Fruit fly (Drosophila melanogaster) whole organism, embryonic: ENCODE data around the gene Acp65Aa.

ENCODE experiments used
- Asciz ChIP-seq: fragments of 200-800 bp; sonication (Bioruptor generic); optimal IDR thresholded peaks from 2 replicates; lab custom pipeline; 2017; ENCODE audit warnings: missing biosample characterization, mild to moderate bottlenecking, missing genetic modification characterization, missing genetic modification reagents
- C15 ChIP-seq: fragments of 200-800 bp; sonication (Bioruptor generic); IDR thresholded peaks from 3 replicates; pipeline ENCODE4 v1.3.6; 2022; ENCODE audit warnings: missing biosample characterization, missing genetic modification characterization
- CG11696 ChIP-seq: fragments of 200-800 bp; sonication (Bioruptor generic); IDR thresholded peaks from 2 replicates; pipeline ENCODE4 v1.3.6; 2022; ENCODE audit warnings: missing biosample characterization, missing genetic modification characterization
- CG14710 ChIP-seq: fragments of 200-800 bp; sonication (Bioruptor generic); optimal IDR thresholded peaks from 3 replicates; lab custom pipeline; 2019; ENCODE audit warnings: missing biosample characterization, mild to moderate bottlenecking, missing genetic modification characterization, moderate library complexity
- CG1602 ChIP-seq: fragments of 200-800 bp; sonication (Bioruptor generic); optimal IDR thresholded peaks from 3 replicates; lab custom pipeline; 2016; ENCODE audit warnings: missing biosample characterization, missing genetic modification characterization
- CG17361 ChIP-seq: fragments of 200-800 bp; sonication (Bioruptor generic); IDR thresholded peaks from 3 replicates; pipeline ENCODE4 v1.3.6; 2022; ENCODE audit warnings: missing biosample characterization, missing genetic modification characterization
- CG2120 ChIP-seq: fragments of 200-800 bp; sonication (Bioruptor generic); optimal IDR thresholded peaks from 3 replicates; lab custom pipeline; 2016; ENCODE audit warnings: missing biosample characterization, missing genetic modification characterization
- CG30020 ChIP-seq: fragments of 200-800 bp; optimal IDR thresholded peaks from 2 replicates; lab custom pipeline; 2019; ENCODE audit warnings: missing biosample characterization, mild to moderate bottlenecking, missing genetic modification characterization, moderate library complexity
- CG31224 ChIP-seq: fragments of 200-800 bp; sonication (Bioruptor generic); IDR thresholded peaks from 2 replicates; pipeline ENCODE4 v1.3.6; 2022; ENCODE audit warnings: missing biosample characterization, missing genetic modification characterization
- CG43689 ChIP-seq: fragments of 200-800 bp; sonication (Bioruptor generic); IDR thresholded peaks from 2 replicates; pipeline ENCODE4 v1.3.6; 2022; ENCODE audit warnings: missing biosample characterization, missing genetic modification characterization
- CG6254 ChIP-seq: fragments of 200-800 bp; sonication (Bioruptor generic); optimal IDR thresholded peaks from 3 replicates; lab custom pipeline; 2017; ENCODE audit warnings: mild to moderate bottlenecking, missing biosample characterization, missing genetic modification reagents, missing genetic modification characterization
- CG7963 ChIP-seq: fragments of 200-800 bp; sonication (Bioruptor generic); IDR thresholded peaks from 3 replicates; pipeline ENCODE4 v1.3.6; 2022; ENCODE audit warnings: missing biosample characterization, missing genetic modification characterization; ENCODE audit not compliant: partially characterized antibody
- CG9437 ChIP-seq: fragments of 200-800 bp; sonication (Bioruptor generic); optimal IDR thresholded peaks from 2 replicates; lab custom pipeline; 2018; ENCODE audit warnings: missing biosample characterization, mild to moderate bottlenecking, missing genetic modification characterization
- Hr3 ChIP-seq: fragments of 200-800 bp; sonication (Bioruptor generic); optimal IDR thresholded peaks from 3 replicates; lab custom pipeline; 2016; ENCODE audit warnings: missing biosample characterization, missing genetic modification characterization
- MBD-R2 ChIP-seq: fragments of 200-800 bp; sonication (Bioruptor generic); IDR thresholded peaks from 2 replicates; pipeline ENCODE4 v1.3.6; 2022; ENCODE audit warnings: missing biosample characterization, missing genetic modification characterization
- NC2β ChIP-seq: fragments of 200-800 bp; sonication (Bioruptor generic); optimal IDR thresholded peaks from 2 replicates; lab custom pipeline; 2016; ENCODE audit warnings: missing biosample characterization, missing genetic modification characterization
- Nf-YB ChIP-seq: fragments of 200-800 bp; sonication (Bioruptor generic); optimal IDR thresholded peaks from 3 replicates; lab custom pipeline; 2019; ENCODE audit warnings: missing biosample characterization, mild to moderate bottlenecking, missing genetic modification characterization, moderate library complexity
- Ptx1 ChIP-seq: fragments of 200-800 bp; sonication (Bioruptor generic); IDR thresholded peaks from 2 replicates; pipeline ENCODE4 v1.3.6; 2022; ENCODE audit warnings: missing biosample characterization, missing genetic modification characterization
- Stat92E ChIP-seq, 3 experiments: fragments of >200 bp in 2 of 3; fragments of 200-800 bp in 1 of 3; sonication (Bioruptor generic) in 1 of 3; optimal IDR thresholded peaks; 2 replicates each; lab custom pipeline; 2017 to 2019; ENCODE audit warnings: missing biosample characterization in 3 of 3, missing genetic modification characterization in 3 of 3, mild to moderate bottlenecking in 1 of 3, moderate library complexity in 1 of 3
- bbx ChIP-seq: fragments of 200-800 bp; sonication (Bioruptor generic); IDR thresholded peaks from 2 replicates; pipeline ENCODE4 v1.3.6; 2022; ENCODE audit warnings: missing biosample characterization, missing genetic modification characterization; ENCODE audit not compliant: partially characterized antibody
- br ChIP-seq: fragments of >200 bp; optimal IDR thresholded peaks from 2 replicates; lab custom pipeline; 2017
- crp ChIP-seq, 2 experiments: fragments of 200-800 bp; sonication (Bioruptor generic); optimal IDR thresholded peaks; 2 replicates in 1 of 2; 3 replicates in 1 of 2; lab custom pipeline; 2017; ENCODE audit warnings: missing biosample characterization in 2 of 2, missing genetic modification characterization in 2 of 2, mild to moderate bottlenecking in 1 of 2, moderate library complexity in 1 of 2
- dm ChIP-seq: fragments of 200-800 bp; sonication (Bioruptor generic); optimal IDR thresholded peaks from 3 replicates; lab custom pipeline; 2016; ENCODE audit warnings: missing biosample characterization, missing genetic modification characterization
- dmrt99B ChIP-seq: fragments of 200-800 bp; sonication (Bioruptor generic); optimal IDR thresholded peaks from 2 replicates; lab custom pipeline; 2018; ENCODE audit warnings: missing biosample characterization, mild to moderate bottlenecking, missing genetic modification characterization, moderate library complexity
- fd64A ChIP-seq: fragments of 200-800 bp; sonication (Bioruptor generic); optimal IDR thresholded peaks from 3 replicates; lab custom pipeline; 2018; ENCODE audit warnings: missing biosample characterization, mild to moderate bottlenecking, missing genetic modification characterization
- fru ChIP-seq: fragments of >200 bp; optimal IDR thresholded peaks from 2 replicates; lab custom pipeline; 2017
- ftz-f1 ChIP-seq: fragments of 200-800 bp; sonication (Bioruptor generic); optimal IDR thresholded peaks from 2 replicates; lab custom pipeline; 2016; ENCODE audit warnings: missing biosample characterization, missing genetic modification characterization
- gcm ChIP-seq: fragments of 200-800 bp; sonication (Bioruptor generic); optimal IDR thresholded peaks from 2 replicates; lab custom pipeline; 2019; ENCODE audit warnings: missing biosample characterization, mild to moderate bottlenecking, missing genetic modification characterization, moderate library complexity
- gem ChIP-seq: fragments of 200-800 bp; sonication (Bioruptor generic); optimal IDR thresholded peaks from 2 replicates; lab custom pipeline; 2019; ENCODE audit warnings: missing biosample characterization, mild to moderate bottlenecking, missing genetic modification characterization, moderate library complexity
- gfzf ChIP-seq: fragments of 200-800 bp; sonication (Bioruptor generic); optimal IDR thresholded peaks from 2 replicates; lab custom pipeline; 2016; ENCODE audit warnings: missing biosample characterization, mild to moderate bottlenecking, missing genetic modification characterization, moderate library complexity
- gsb ChIP-seq: fragments of 200-800 bp; sonication (Bioruptor generic); IDR thresholded peaks from 2 replicates; pipeline ENCODE4 v1.3.6; 2022; ENCODE audit warnings: missing biosample characterization, missing genetic modification characterization
- gt ChIP-seq: fragments of 200-800 bp; sonication (Bioruptor generic); IDR thresholded peaks from 2 replicates; pipeline ENCODE4 v1.3.6; 2022; ENCODE audit warnings: missing biosample characterization, missing genetic modification characterization
- hbn ChIP-seq: fragments of 200-800 bp; sonication (Bioruptor generic); IDR thresholded peaks from 2 replicates; pipeline ENCODE4 v1.3.6; 2022; ENCODE audit warnings: missing biosample characterization, missing genetic modification characterization; ENCODE audit not compliant: partially characterized antibody
- hkb ChIP-seq, 2 experiments: fragments of 200-800 bp in 1 of 2; fragments of >200 bp in 1 of 2; sonication (Bioruptor generic) in 1 of 2; IDR thresholded peaks in 1 of 2; optimal IDR thresholded peaks in 1 of 2; 2 replicates each; pipeline versions ENCODE4 v1.3.6 to Lab custom; 2017 to 2022; ENCODE audit warnings: missing biosample characterization in 1 of 2, missing genetic modification characterization in 1 of 2
- ind ChIP-seq: fragments of 200-800 bp; sonication (Bioruptor generic); optimal IDR thresholded peaks from 3 replicates; lab custom pipeline; 2016; ENCODE audit warnings: missing biosample characterization, missing genetic modification characterization
- knrl ChIP-seq: fragments of 200-800 bp; sonication (Bioruptor generic); IDR thresholded peaks from 3 replicates; pipeline ENCODE4 v1.3.6; 2022; ENCODE audit warnings: missing biosample characterization, missing genetic modification characterization; ENCODE audit not compliant: partially characterized antibody
- lov ChIP-seq, 2 experiments: fragments of 200-800 bp in 1 of 2; fragments of >200 bp in 1 of 2; sonication (Bioruptor generic) in 1 of 2; IDR thresholded peaks in 1 of 2; optimal IDR thresholded peaks in 1 of 2; 2 replicates in 1 of 2; 3 replicates in 1 of 2; pipeline versions ENCODE4 v1.3.6 to Lab custom; 2017 to 2022; ENCODE audit warnings: missing biosample characterization in 1 of 2, missing genetic modification characterization in 1 of 2
- mam ChIP-seq: fragments of 200-800 bp; sonication (Bioruptor generic); optimal IDR thresholded peaks from 3 replicates; lab custom pipeline; 2016; ENCODE audit warnings: missing biosample characterization, missing genetic modification characterization
- pan ChIP-seq, 4 experiments: fragments of >200 bp in 3 of 4; fragments of 200-800 bp in 1 of 4; sonication (Bioruptor generic) in 1 of 4; optimal IDR thresholded peaks in 3 of 4; IDR thresholded peaks in 1 of 4; 2 replicates each; pipeline versions ENCODE4 v1.3.6 to Lab custom; 2017 to 2022; ENCODE audit warnings: missing biosample characterization in 2 of 4, missing genetic modification characterization in 2 of 4, mixed read lengths in 1 of 4
- pfk ChIP-seq: fragments of 200-800 bp; sonication (Bioruptor generic); optimal IDR thresholded peaks from 2 replicates; lab custom pipeline; 2018; ENCODE audit warnings: missing biosample characterization, mild to moderate bottlenecking, missing genetic modification characterization, moderate library complexity
- psq ChIP-seq: fragments of 200-800 bp; sonication (Bioruptor generic); optimal IDR thresholded peaks from 2 replicates; lab custom pipeline; 2017; ENCODE audit warnings: missing biosample characterization, missing genetic modification characterization
- ro ChIP-seq: fragments of 200-800 bp; sonication (Bioruptor generic); IDR thresholded peaks from 2 replicates; pipeline ENCODE4 v1.3.6; 2022; ENCODE audit warnings: missing biosample characterization, missing genetic modification characterization
- sc ChIP-seq, 3 experiments: fragments of >200 bp in 2 of 3; fragments of 200-800 bp in 1 of 3; sonication (Bioruptor generic) in 1 of 3; optimal IDR thresholded peaks; 2 replicates in 2 of 3; 3 replicates in 1 of 3; lab custom pipeline; 2017; ENCODE audit warnings: mild to moderate bottlenecking in 1 of 3, missing biosample characterization in 1 of 3, missing genetic modification characterization in 1 of 3, missing genetic modification reagents in 1 of 3
- sens-2 ChIP-seq: fragments of 200-800 bp; sonication (Bioruptor generic); IDR thresholded peaks from 2 replicates; pipeline ENCODE4 v1.3.6; 2022; ENCODE audit warnings: missing biosample characterization, missing genetic modification characterization
- tll ChIP-seq, 2 experiments: fragments of 200-800 bp in 1 of 2; fragments of >200 bp in 1 of 2; sonication (Bioruptor generic) in 1 of 2; optimal IDR thresholded peaks; 2 replicates each; lab custom pipeline; 2017 to 2019; ENCODE audit warnings: missing biosample characterization in 2 of 2, missing genetic modification characterization in 2 of 2, mild to moderate bottlenecking in 1 of 2, moderate library complexity in 1 of 2

The Acp65Aa gene

DNA sequence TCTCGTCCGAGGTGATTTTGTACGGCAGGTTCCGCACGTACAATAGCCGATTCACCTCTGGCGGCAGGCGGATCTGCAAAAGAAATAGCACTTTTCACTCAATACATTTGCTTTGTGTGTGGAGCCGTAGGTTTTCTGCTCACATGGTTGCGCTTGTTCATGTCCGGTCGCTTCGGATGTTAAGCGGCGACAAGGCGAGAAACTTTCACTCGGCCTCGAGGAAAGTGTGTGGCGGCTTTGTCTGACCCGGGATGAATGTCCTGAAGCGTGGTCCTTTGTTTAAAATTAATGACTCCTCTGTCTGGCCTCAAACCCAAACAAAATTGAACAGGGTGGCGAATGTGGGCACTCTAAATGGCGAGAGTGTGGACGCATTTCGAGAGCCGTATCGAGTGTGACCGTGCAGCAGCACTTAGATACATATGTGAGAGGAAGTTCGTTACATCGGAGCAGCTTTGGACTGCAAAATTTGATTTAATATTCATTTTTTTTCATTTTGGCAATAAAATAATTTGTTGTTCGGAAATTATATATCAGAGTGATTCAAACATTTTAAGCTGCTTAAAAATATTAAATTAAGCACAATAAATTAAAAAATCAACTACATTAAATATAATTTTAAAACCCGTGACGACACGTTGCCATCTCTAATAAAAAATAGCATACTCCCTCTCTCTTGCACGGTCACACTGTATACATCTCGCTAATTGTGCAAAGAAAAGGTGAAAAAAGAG, 40.4 kb upstream of the Acp65Aa start, which contains the start of the genes Sf3b6 and Tnpo (continued):
- 0 out of 2 replicates have a peak, but pooled peaks have one; percentile 17 for TF ChIP-seq bbx
- TF ChIP-seq fru (lab: Kevin White, UChicago), result no peak
- no peak; the same call in 1 of the 3 replicates for TF ChIP-seq CG17361 (GFP tag; lab: Robert Waterston, UW)
- TF ChIP-seq ro (GFP tag; lab: Robert Waterston, UW), result peak; percentile 48; the same call in 1 of the 2 replicates
- TF ChIP-seq MBD-R2 (GFP tag; lab: Robert Waterston, UW), result peak; percentile 79
- no peak for TF ChIP-seq hkb (optimal IDR thresholded peaks at IDR 0.05; lab: Kevin White, UChicago)
- TF ChIP-seq hkb (GFP tag; IDR thresholded peaks at IDR 0.05; lab: Robert Waterston, UW), result peak; percentile 72
- TF ChIP-seq CG2120 (GFP tag; lab: Kevin White, UChicago), result peak; percentile 91
- TF ChIP-seq lov (optimal IDR thresholded peaks at IDR 0.05; lab: Kevin White, UChicago), result no peak
- peak; percentile 56; the same call in 1 of the 3 replicates for TF ChIP-seq lov (GFP tag; IDR thresholded peaks at IDR 0.05; lab: Robert Waterston, UW)
- TF ChIP-seq hbn (GFP tag; lab: Robert Waterston, UW), result peak; percentile 67
- peak; percentile 91 for TF ChIP-seq CG14710
- TF ChIP-seq gcm (GFP tag; lab: Kevin White, UChicago), result no peak
- peak; percentile 60 for TF ChIP-seq dm (GFP tag; lab: Kevin White, UChicago)
- TF ChIP-seq sc (optimal IDR thresholded peaks at IDR 0.05; lab: Kevin White, UChicago), result no peak
- no peak for TF ChIP-seq sc (GFP tag; optimal IDR thresholded peaks at IDR 0.05; lab: Kevin White, UChicago)
- TF ChIP-seq knrl (GFP tag; lab: Robert Waterston, UW), result peak; percentile 76
- peak; percentile 58 for TF ChIP-seq gsb
- TF ChIP-seq Asciz, result no peak
- peak; percentile 8 for TF ChIP-seq pfk (GFP tag; lab: Kevin White, UChicago)
- no peak for TF ChIP-seq br (lab: Kevin White, UChicago)
- peak; percentile 42; the same call in 1 of the 2 replicates for TF ChIP-seq sens-2 (GFP tag; lab: Robert Waterston, UW)
- peak in 1 of 2 experiments; percentile 68 for TF ChIP-seq crp (GFP tag; optimal IDR thresholded peaks at IDR 0.05; lab: Kevin White, UChicago)
- TF ChIP-seq CG7963 (GFP tag; lab: Robert Waterston, UW), result no peak
- no peak for TF ChIP-seq dmrt99B (tag; lab: Kevin White, UChicago)
- TF ChIP-seq gt, result peak; percentile 27; the same call in 1 of the 2 replicates
- no peak for TF ChIP-seq pan (optimal IDR thresholded peaks at IDR 0.05; lab: Kevin White, UChicago)
- TF ChIP-seq pan (GFP tag; optimal IDR thresholded peaks at IDR 0.05 in 1 of 2, IDR thresholded peaks at IDR 0.05 in 1 of 2), result peak in 1 of 2 experiments; percentile 80
- TF ChIP-seq NC2β, result peak; percentile 58
- peak; percentile 76 for TF ChIP-seq CG9437 (GFP tag; lab: Kevin White, UChicago)
- TF ChIP-seq C15 (GFP tag; lab: Robert Waterston, UW), result peak; percentile 13; the same call in 1 of the 3 replicates
- peak; percentile 86 for TF ChIP-seq ind (GFP tag; lab: Kevin White, UChicago)
- no peak for TF ChIP-seq CG30020
- peak; percentile 89 for TF ChIP-seq mam (GFP tag; lab: Kevin White, UChicago)
- TF ChIP-seq gem, result peak; percentile 92
- no peak for TF ChIP-seq fd64A (GFP tag; lab: Kevin White, UChicago)
- peak; percentile 92 for TF ChIP-seq Ptx1 (GFP tag; lab: Robert Waterston, UW)
- peak; percentile 31; the same call in 1 of the 2 replicates for TF ChIP-seq CG11696 (GFP tag; lab: Robert Waterston, UW)
- TF ChIP-seq gfzf (GFP tag; lab: Kevin White, UChicago), result peak; percentile 79
- TF ChIP-seq tll (GFP tag; optimal IDR thresholded peaks at IDR 0.05; lab: Kevin White, UChicago), result peak; percentile 43 to 78
- TF ChIP-seq CG43689 (GFP tag; lab: Robert Waterston, UW), result 0 out of 2 replicates have a peak, but pooled peaks have one; percentile 12
- no peak for TF ChIP-seq Nf-YB (GFP tag; lab: Kevin White, UChicago)
- peak; percentile 81 for TF ChIP-seq CG31224 (GFP tag; lab: Robert Waterston, UW)
- no peak for TF ChIP-seq ftz-f1 (GFP tag; lab: Kevin White, UChicago)
- peak; percentile 87 for TF ChIP-seq Hr3
- peak; percentile 58 for TF ChIP-seq psq (GFP tag; lab: Kevin White, UChicago)
- peak; percentile 88 for TF ChIP-seq CG1602 (GFP tag; lab: Kevin White, UChicago)
- peak; percentile 48 for TF ChIP-seq CG6254 (GFP tag; lab: Kevin White, UChicago)
- peak in 1 of 3 experiments; percentile 32 for TF ChIP-seq Stat92E (GFP tag; optimal IDR thresholded peaks at IDR 0.05; lab: Kevin White, UChicago)
